Fruit fly (Drosophila melanogaster): ENCODE data around the gene CG15385.

CG15385 gene

DNA sequence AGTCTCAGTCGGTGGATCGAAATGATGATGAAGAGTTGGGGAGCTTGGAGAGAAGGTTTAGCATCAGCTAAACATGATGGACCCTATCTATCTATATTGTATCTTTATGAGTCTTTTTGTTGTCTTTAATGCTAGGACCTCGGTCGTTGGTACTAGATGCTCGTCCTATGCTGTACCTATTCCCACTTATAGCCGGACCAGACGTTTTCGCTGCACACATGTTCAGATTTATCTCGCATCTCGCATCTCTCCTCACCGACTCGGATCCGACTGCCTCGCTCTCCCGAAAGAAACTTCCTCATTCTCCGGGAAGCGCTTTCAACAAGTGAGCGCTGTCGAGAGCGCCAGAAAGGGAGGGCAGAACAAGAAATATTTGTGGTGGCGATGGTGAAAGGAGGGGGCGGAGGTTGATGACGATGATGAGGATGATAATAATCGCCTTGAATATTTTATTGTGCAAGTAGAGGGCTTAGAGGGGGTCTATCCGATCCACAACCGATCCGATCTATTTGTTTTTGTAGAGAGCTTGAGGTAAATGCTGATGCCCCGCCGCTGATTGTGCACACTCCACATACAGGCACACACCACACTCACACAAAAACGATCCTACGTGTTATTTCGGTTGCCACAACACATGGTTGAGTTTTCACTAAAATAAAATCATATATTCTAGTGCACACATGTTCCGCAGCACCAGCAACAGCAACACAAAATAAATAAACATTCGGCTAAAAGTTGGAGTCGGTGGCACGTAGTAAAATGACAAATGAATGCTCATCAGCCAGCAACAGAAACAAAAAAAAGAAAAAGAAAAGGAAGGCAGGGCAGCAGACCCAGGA, 49.4 kb downstream of the CG15385 start:
- TF ChIP-seq CG6689 (GFP tag; IDR thresholded peaks at IDR 0.05) (no peak), CG4730 (GFP tag; IDR thresholded peaks at IDR 0.05) (no peak), Tbp (GFP tag; optimal IDR thresholded peaks at IDR 0.05) (no peak), dan (GFP tag; IDR thresholded peaks at IDR 0.05) (no peak), Atf3 (GFP tag; optimal IDR thresholded peaks at IDR 0.05) (no peak), ems (GFP tag; optimal IDR thresholded peaks at IDR 0.05) (no peak), lola (GFP tag; optimal IDR thresholded peaks at IDR 0.05) (no peak), CG12769 (tag; optimal IDR thresholded peaks at IDR 0.05) (peak; percentile 95), CG3163 (GFP tag; optimal IDR thresholded peaks at IDR 0.05) (no peak), grau (tag; optimal IDR thresholded peaks at IDR 0.05) (no peak), trem (tag; optimal IDR thresholded peaks at IDR 0.05) (no peak), Mrtf (GFP tag; IDR thresholded peaks at IDR 0.05) (no peak), Atf6 (GFP tag; IDR thresholded peaks at IDR 0.05) (no peak), danr (GFP tag; IDR thresholded peaks at IDR 0.05) (no peak), gro (GFP tag; optimal IDR thresholded peaks at IDR 0.05) (no peak), sc (optimal IDR thresholded peaks at IDR 0.05) (no peak), sc (GFP tag; optimal IDR thresholded peaks at IDR 0.05) (no peak), CG18262 (tag; optimal IDR thresholded peaks at IDR 0.05) (peak; percentile 22), cg (GFP tag; optimal IDR thresholded peaks at IDR 0.05) (peak; percentile 78), insv (GFP tag; optimal IDR thresholded peaks at IDR 0.05) (no peak), gt (GFP tag; IDR thresholded peaks at IDR 0.05) (no peak), unpg (GFP tag; optimal IDR thresholded peaks at IDR 0.05) (peak; percentile 5), tll (GFP tag; optimal IDR thresholded peaks at IDR 0.05) (no peak), toy (GFP tag; IDR thresholded peaks at IDR 0.05) (no peak), CG2199 (GFP tag; IDR thresholded peaks at IDR 0.05) (no peak), CG4820 (GFP tag; optimal IDR thresholded peaks at IDR 0.05) (no peak), slp2 (GFP tag; optimal IDR thresholded peaks at IDR 0.05) (no peak), crc (GFP tag; optimal IDR thresholded peaks at IDR 0.05) (no peak), chif (GFP tag; optimal IDR thresholded peaks at IDR 0.05) (no peak), Optix (GFP tag; IDR thresholded peaks at IDR 0.05) (no peak), zfh1 (GFP tag; IDR thresholded peaks at IDR 0.05) (no peak), CG10543 (GFP tag; optimal IDR thresholded peaks at IDR 0.05) (peak; percentile 8), fd96Cb (tag; optimal IDR thresholded peaks at IDR 0.05) (peak; percentile 5), sd (tag; optimal IDR thresholded peaks at IDR 0.05) (peak; percentile 60), ranshi (GFP tag; IDR thresholded peaks at IDR 0.05) (0 out of 2 replicates have a peak, but pooled peaks have one; percentile 21), sqz (GFP tag; optimal IDR thresholded peaks at IDR 0.05) (no peak), HmgZ (tag; optimal IDR thresholded peaks at IDR 0.05) (no peak), CG10274 (GFP tag; optimal IDR thresholded peaks at IDR 0.05) (no peak), vnd (GFP tag; IDR thresholded peaks at IDR 0.05; ENCODE audit: partially characterized antibody) (no peak), CG9215 (GFP tag; IDR thresholded peaks at IDR 0.05) (no peak), ERR (GFP tag; optimal IDR thresholded peaks at IDR 0.05) (no peak), lmd (GFP tag; IDR thresholded peaks at IDR 0.05) (no peak), CG11696 (GFP tag; IDR thresholded peaks at IDR 0.05) (peak; percentile 86), CG13296 (GFP tag; optimal IDR thresholded peaks at IDR 0.05) (no peak), Taf1 (GFP tag; IDR thresholded peaks at IDR 0.05) (0 out of 2 replicates have a peak, but pooled peaks have one; percentile 5), CG34224 (GFP tag; IDR thresholded peaks at IDR 0.05; ENCODE audit: partially characterized antibody) (no peak), CG1024 (GFP tag; IDR thresholded peaks at IDR 0.05) (no peak), dmrt11E (tag; optimal IDR thresholded peaks at IDR 0.05) (peak; percentile 7), GATAe (GFP tag; conservative IDR thresholded peaks at IDR 0.05) (no peak), otp (GFP tag; IDR thresholded peaks at IDR 0.05) (no peak)
